Fruit fly (Drosophila melanogaster) whole organism, embryonic: ENCODE results near the gene CG13117.

Source experiments
- Bgb ChIP-seq: fragments of 200-800 bp; sonication (Bioruptor generic); IDR thresholded peaks from 2 replicates; pipeline ENCODE4 v1.3.6; 2022; ENCODE audit warnings: missing biosample characterization, missing genetic modification characterization; ENCODE audit not compliant: partially characterized antibody
- BtbVII ChIP-seq: fragments of 200-800 bp; sonication (Bioruptor generic); optimal IDR thresholded peaks from 3 replicates; lab custom pipeline; 2017; ENCODE audit warnings: missing biosample characterization, mild to moderate bottlenecking, missing genetic modification characterization
- CG11504 ChIP-seq: fragments of 200-800 bp; sonication (Bioruptor generic); optimal IDR thresholded peaks from 3 replicates; lab custom pipeline; 2019; ENCODE audit warnings: missing biosample characterization, mild to moderate bottlenecking, missing genetic modification characterization, moderate library complexity
- CG12769 ChIP-seq: fragments of 200-800 bp; sonication (Bioruptor generic); optimal IDR thresholded peaks from 2 replicates; lab custom pipeline; 2019; ENCODE audit warnings: missing biosample characterization, mild to moderate bottlenecking, missing genetic modification characterization, moderate library complexity
- CG14050 ChIP-seq: fragments of 200-800 bp; sonication (Bioruptor generic); IDR thresholded peaks from 3 replicates; pipeline ENCODE4 v1.3.6; 2022; ENCODE audit warnings: missing biosample characterization, missing genetic modification characterization
- CG14710 ChIP-seq: fragments of 200-800 bp; sonication (Bioruptor generic); optimal IDR thresholded peaks from 3 replicates; lab custom pipeline; 2019; ENCODE audit warnings: missing biosample characterization, mild to moderate bottlenecking, missing genetic modification characterization, moderate library complexity
- CG15479 ChIP-seq: fragments of 200-800 bp; sonication (Bioruptor generic); optimal IDR thresholded peaks from 3 replicates; lab custom pipeline; 2019; ENCODE audit warnings: missing biosample characterization, mild to moderate bottlenecking, missing genetic modification characterization, moderate library complexity
- CG17359 ChIP-seq: fragments of 200-800 bp; sonication (Bioruptor generic); optimal IDR thresholded peaks from 3 replicates; lab custom pipeline; 2018; ENCODE audit warnings: missing biosample characterization, mild to moderate bottlenecking, missing genetic modification characterization, moderate library complexity
- CG2120 ChIP-seq: fragments of 200-800 bp; sonication (Bioruptor generic); optimal IDR thresholded peaks from 3 replicates; lab custom pipeline; 2016; ENCODE audit warnings: missing biosample characterization, missing genetic modification characterization
- CG2199 ChIP-seq: fragments of 200-800 bp; sonication (Bioruptor generic); IDR thresholded peaks from 3 replicates; pipeline ENCODE4 v1.3.6; 2022; ENCODE audit warnings: missing biosample characterization, missing genetic modification characterization
- CG2678 ChIP-seq: fragments of 200-800 bp; sonication (Bioruptor generic); optimal IDR thresholded peaks from 3 replicates; lab custom pipeline; 2019; ENCODE audit warnings: missing biosample characterization, mild to moderate bottlenecking, missing genetic modification characterization, moderate library complexity
- CG34422 ChIP-seq: fragments of 200-800 bp; sonication (Bioruptor generic); IDR thresholded peaks from 3 replicates; pipeline ENCODE4 v1.3.6; 2022; ENCODE audit warnings: missing biosample characterization, missing genetic modification characterization
- CG5953 ChIP-seq: fragments of 200-800 bp; sonication (Bioruptor generic); IDR thresholded peaks from 2 replicates; pipeline ENCODE4 v1.3.6; 2022; ENCODE audit warnings: missing biosample characterization, missing genetic modification characterization
- CG6175 ChIP-seq: fragments of 200-800 bp; sonication (Bioruptor generic); IDR thresholded peaks from 3 replicates; pipeline ENCODE4 v1.3.6; 2022; ENCODE audit warnings: missing biosample characterization, missing genetic modification characterization
- CG6654 ChIP-seq: fragments of 200-800 bp; sonication (Bioruptor generic); optimal IDR thresholded peaks from 2 replicates; lab custom pipeline; 2017; ENCODE audit warnings: missing biosample characterization, mild to moderate bottlenecking, missing genetic modification characterization
- CG6683 ChIP-seq: fragments of 200-800 bp; sonication (Bioruptor generic); optimal IDR thresholded peaks from 2 replicates; lab custom pipeline; 2017; ENCODE audit warnings: missing biosample characterization, mild to moderate bottlenecking, missing genetic modification characterization, missing genetic modification reagents
- CG6813 ChIP-seq: fragments of 200-800 bp; sonication (Bioruptor generic); optimal IDR thresholded peaks from 2 replicates; lab custom pipeline; 2017; ENCODE audit warnings: missing biosample characterization, missing genetic modification characterization, mild to moderate bottlenecking, moderate library complexity, missing genetic modification reagents
- CkIIα-i1 ChIP-seq: fragments of 200-800 bp; sonication (Bioruptor generic); IDR thresholded peaks from 2 replicates; pipeline ENCODE4 v1.3.6; 2022; ENCODE audit warnings: missing biosample characterization, missing genetic modification characterization
- D ChIP-seq, 2 experiments: fragments of 200-800 bp in 1 of 2; fragments of >200 bp in 1 of 2; sonication (Bioruptor generic) in 1 of 2; optimal IDR thresholded peaks; 2 replicates in 1 of 2; 3 replicates in 1 of 2; lab custom pipeline; 2017; ENCODE audit warnings: mild to moderate bottlenecking in 1 of 2, missing biosample characterization in 1 of 2, missing genetic modification characterization in 1 of 2, missing genetic modification reagents in 1 of 2
- Dek ChIP-seq: fragments of 200-800 bp; sonication (Bioruptor generic); optimal IDR thresholded peaks from 3 replicates; lab custom pipeline; 2019; ENCODE audit warnings: missing biosample characterization, mild to moderate bottlenecking, missing genetic modification characterization, moderate library complexity
- Doc2 ChIP-seq: fragments of 200-800 bp; sonication (Bioruptor generic); IDR thresholded peaks from 2 replicates; pipeline ENCODE4 v1.3.6; 2022; ENCODE audit warnings: missing biosample characterization, missing genetic modification characterization
- HLH3B ChIP-seq: fragments of 200-800 bp; sonication (Bioruptor generic); IDR thresholded peaks from 2 replicates; pipeline ENCODE4 v1.3.6; 2022; ENCODE audit warnings: missing biosample characterization, missing genetic modification characterization
- Hmr ChIP-seq: fragments of 200-800 bp; sonication (Bioruptor generic); optimal IDR thresholded peaks from 3 replicates; lab custom pipeline; 2017; ENCODE audit warnings: mild to moderate bottlenecking, missing biosample characterization, missing genetic modification reagents, missing genetic modification characterization
- Jarid2 ChIP-seq: fragments of 200-800 bp; sonication (Bioruptor generic); optimal IDR thresholded peaks from 3 replicates; lab custom pipeline; 2017; ENCODE audit warnings: mild to moderate bottlenecking, missing biosample characterization, missing genetic modification reagents, missing genetic modification characterization
- Med ChIP-seq: fragments of 200-800 bp; sonication (Bioruptor generic); peaks from one replicate; lab custom pipeline; 2016; ENCODE audit warnings: missing biosample characterization, missing genetic modification characterization, mild to moderate bottlenecking, inconsistent platforms, moderate library complexity
- Myb ChIP-seq: fragments of 200-800 bp; sonication (Bioruptor generic); optimal IDR thresholded peaks from 2 replicates; lab custom pipeline; 2016; ENCODE audit warnings: missing biosample characterization, missing genetic modification characterization
- NC2α ChIP-seq: fragments of 200-800 bp; sonication (Bioruptor generic); optimal IDR thresholded peaks from 2 replicates; lab custom pipeline; 2016; ENCODE audit warnings: missing biosample characterization, missing genetic modification characterization
- Oaz ChIP-seq: fragments of 200-800 bp; sonication (Bioruptor generic); IDR thresholded peaks from 2 replicates; pipeline ENCODE4 v1.3.6; 2022; ENCODE audit warnings: missing biosample characterization, missing genetic modification characterization
- Opbp ChIP-seq: fragments of 200-800 bp; sonication (Bioruptor generic); IDR thresholded peaks from 3 replicates; pipeline ENCODE4 v1.3.6; 2022; ENCODE audit warnings: missing biosample characterization, missing genetic modification characterization; ENCODE audit not compliant: partially characterized antibody
- Pdp1 ChIP-seq, 2 experiments: fragments of 200-800 bp; sonication (Bioruptor generic); optimal IDR thresholded peaks; 3 replicates each; lab custom pipeline; 2016; ENCODE audit warnings: missing biosample characterization in 2 of 2, missing genetic modification characterization in 2 of 2, mild to moderate bottlenecking in 1 of 2, moderate library complexity in 1 of 2
- Ptx1 ChIP-seq: fragments of 200-800 bp; sonication (Bioruptor generic); IDR thresholded peaks from 2 replicates; pipeline ENCODE4 v1.3.6; 2022; ENCODE audit warnings: missing biosample characterization, missing genetic modification characterization
- Six4 ChIP-seq: fragments of 200-800 bp; sonication (Bioruptor generic); optimal IDR thresholded peaks from 2 replicates; lab custom pipeline; 2016; ENCODE audit warnings: missing biosample characterization, missing genetic modification characterization
- bsh ChIP-seq, 2 experiments: fragments of 200-800 bp; sonication (Bioruptor generic); optimal IDR thresholded peaks; 2 replicates each; lab custom pipeline; 2017 to 2018; ENCODE audit warnings: mild to moderate bottlenecking in 2 of 2, missing biosample characterization in 2 of 2, missing genetic modification characterization in 2 of 2, moderate library complexity in 1 of 2
- croc ChIP-seq: fragments of 200-800 bp; sonication (Bioruptor generic); conservative IDR thresholded peaks from 3 replicates; pipeline ENCODE4 v1.3.6; 2022; ENCODE audit warnings: missing biosample characterization, missing genetic modification characterization
- crol ChIP-seq: fragments of 200-800 bp; sonication (Bioruptor generic); IDR thresholded peaks from 2 replicates; pipeline ENCODE4 v1.3.6; 2022; ENCODE audit warnings: missing biosample characterization, missing genetic modification characterization
- dm ChIP-seq: fragments of 200-800 bp; sonication (Bioruptor generic); optimal IDR thresholded peaks from 3 replicates; lab custom pipeline; 2016; ENCODE audit warnings: missing biosample characterization, missing genetic modification characterization
- en ChIP-seq: fragments of 200-800 bp; sonication (Bioruptor generic); optimal IDR thresholded peaks from 2 replicates; lab custom pipeline; 2016; ENCODE audit warnings: missing biosample characterization, missing genetic modification characterization
- kni ChIP-seq: fragments of 200-800 bp; sonication (Bioruptor generic); optimal IDR thresholded peaks from 3 replicates; lab custom pipeline; 2017; ENCODE audit warnings: mild to moderate bottlenecking, missing biosample characterization, missing genetic modification reagents, missing genetic modification characterization
- nom ChIP-seq: fragments of 200-800 bp; sonication (Bioruptor generic); optimal IDR thresholded peaks from 2 replicates; lab custom pipeline; 2017; ENCODE audit warnings: missing biosample characterization, missing genetic modification characterization, mild to moderate bottlenecking, moderate library complexity, missing genetic modification reagents
- pros ChIP-seq: fragments of 200-800 bp; sonication (Bioruptor generic); optimal IDR thresholded peaks from 3 replicates; lab custom pipeline; 2019; ENCODE audit warnings: missing biosample characterization, mild to moderate bottlenecking, missing genetic modification characterization, moderate library complexity
- psq ChIP-seq: fragments of 200-800 bp; sonication (Bioruptor generic); optimal IDR thresholded peaks from 2 replicates; lab custom pipeline; 2017; ENCODE audit warnings: missing biosample characterization, missing genetic modification characterization
- repo ChIP-seq: fragments of 200-800 bp; sonication (Bioruptor generic); optimal IDR thresholded peaks from 2 replicates; lab custom pipeline; 2016; ENCODE audit warnings: missing biosample characterization, missing genetic modification characterization
- row ChIP-seq: fragments of 200-800 bp; sonication (Bioruptor generic); IDR thresholded peaks from 3 replicates; pipeline ENCODE4 v1.3.6; 2022; ENCODE audit warnings: missing biosample characterization, missing genetic modification characterization
- sqz ChIP-seq: fragments of 200-800 bp; sonication (Bioruptor generic); optimal IDR thresholded peaks from 3 replicates; lab custom pipeline; 2018; ENCODE audit warnings: missing biosample characterization, mild to moderate bottlenecking, missing genetic modification characterization
- tll ChIP-seq, 2 experiments: fragments of 200-800 bp in 1 of 2; fragments of >200 bp in 1 of 2; sonication (Bioruptor generic) in 1 of 2; optimal IDR thresholded peaks; 2 replicates each; lab custom pipeline; 2017 to 2019; ENCODE audit warnings: missing biosample characterization in 2 of 2, missing genetic modification characterization in 2 of 2, mild to moderate bottlenecking in 1 of 2, moderate library complexity in 1 of 2
- vnd ChIP-seq: fragments of 200-800 bp; sonication (Bioruptor generic); IDR thresholded peaks from 3 replicates; pipeline ENCODE4 v1.3.6; 2022; ENCODE audit warnings: missing biosample characterization, missing genetic modification characterization; ENCODE audit not compliant: partially characterized antibody
- yki ChIP-seq: fragments of >200 bp; optimal IDR thresholded peaks from 3 replicates; lab custom pipeline; 2018
- zen ChIP-seq: fragments of 200-800 bp; sonication (Bioruptor generic); optimal IDR thresholded peaks from 3 replicates; lab custom pipeline; 2018; ENCODE audit warnings: missing biosample characterization, mild to moderate bottlenecking, missing genetic modification characterization, moderate library complexity

The CG13117 gene

dm6 chr2L:9704343-9704742 lies 32.1 kb upstream of the CG13117 start:
- peak; percentile 69 for TF ChIP-seq crol (GFP tag; lab: Robert Waterston, UW)
- TF ChIP-seq nom (GFP tag; lab: Kevin White, UChicago), result peak; percentile 11
- no peak for TF ChIP-seq bsh (GFP tag; optimal IDR thresholded peaks at IDR 0.05; lab: Kevin White, UChicago)
- TF ChIP-seq pros (GFP tag; lab: Kevin White, UChicago), result peak; percentile 70
- no peak for TF ChIP-seq croc
- TF ChIP-seq sqz (GFP tag; lab: Kevin White, UChicago), result peak; percentile 8
- TF ChIP-seq Med (GFP tag; lab: Kevin White, UChicago), result peak; percentile 55

- no peak for TF ChIP-seq yki (lab: Kevin White, UChicago)
- no peak for TF ChIP-seq CG6813 (GFP tag; lab: Kevin White, UChicago)
- TF ChIP-seq CkIIα-i1, result no peak
- peak; percentile 59 for TF ChIP-seq zen (tag; lab: Kevin White, UChicago)
- no peak for TF ChIP-seq CG2120
- TF ChIP-seq psq, result no peak
- peak in 1 of 2 experiments; percentile 38 for TF ChIP-seq tll (GFP tag; optimal IDR thresholded peaks at IDR 0.05; lab: Kevin White, UChicago)
- no peak for TF ChIP-seq en (GFP tag; lab: Kevin White, UChicago)
- no peak for TF ChIP-seq Oaz (GFP tag; lab: Robert Waterston, UW)
- TF ChIP-seq CG5953 (GFP tag; lab: Robert Waterston, UW), result no peak
- peak; percentile 97 for TF ChIP-seq CG15479
- no peak for TF ChIP-seq CG34422 (GFP tag; lab: Robert Waterston, UW)
- TF ChIP-seq CG14710 (tag; lab: Kevin White, UChicago), result no peak
- TF ChIP-seq BtbVII, result no peak
- TF ChIP-seq Pdp1 (GFP tag; optimal IDR thresholded peaks at IDR 0.05; lab: Kevin White, UChicago), result peak in 1 of 2 experiments; percentile 32
- TF ChIP-seq HLH3B, result no peak
- TF ChIP-seq CG6654 (GFP tag; lab: Kevin White, UChicago), result no peak
- TF ChIP-seq Dek (tag; lab: Kevin White, UChicago), result no peak
- no peak for TF ChIP-seq Doc2 (GFP tag; lab: Robert Waterston, UW)
- TF ChIP-seq CG6175 (GFP tag; lab: Robert Waterston, UW), result no peak
- no peak for TF ChIP-seq CG14050 (GFP tag; lab: Robert Waterston, UW)
- no peak for TF ChIP-seq CG11504 (tag; lab: Kevin White, UChicago)
- no peak for TF ChIP-seq kni (GFP tag; lab: Kevin White, UChicago)
- TF ChIP-seq Hmr (GFP tag; lab: Kevin White, UChicago), result no peak
- peak; percentile 58 for TF ChIP-seq D (optimal IDR thresholded peaks at IDR 0.05; lab: Kevin White, UChicago)
- no peak for TF ChIP-seq D (GFP tag; optimal IDR thresholded peaks at IDR 0.05; lab: Kevin White, UChicago)
- TF ChIP-seq repo (GFP tag; lab: Kevin White, UChicago), result no peak
- no peak for TF ChIP-seq Opbp (GFP tag; lab: Robert Waterston, UW)
These were observed 31.2 kb upstream of the CG13117 start for dm6 chr2L:9705291-9705690.

dm6 chr2L:9705872-9706317 lies 30.6 kb upstream of the CG13117 start, which contains the start of gene CG31710:
Gene CG31710, minus strand, starts transcription at chr2L:9705954.
- TF ChIP-seq vnd, result no peak
- TF ChIP-seq CG17359 (tag; lab: Kevin White, UChicago), result peak; percentile 21
- no peak for TF ChIP-seq Six4 (GFP tag; lab: Kevin White, UChicago)
- TF ChIP-seq dm (GFP tag; lab: Kevin White, UChicago), result peak; percentile 8
- TF ChIP-seq CG2678 (tag; lab: Kevin White, UChicago), result peak; percentile 23
- no peak for TF ChIP-seq row
- no peak for TF ChIP-seq CG6683 (GFP tag; lab: Kevin White, UChicago)
- peak; percentile 7 for TF ChIP-seq CG12769 (tag; lab: Kevin White, UChicago)
- peak; percentile 47; the same call in 1 of the 2 replicates for TF ChIP-seq Bgb (GFP tag; lab: Robert Waterston, UW)
- TF ChIP-seq CG34422 (GFP tag; lab: Robert Waterston, UW), result peak; percentile 78; the same call in 1 of the 3 replicates
- no peak for TF ChIP-seq NC2α (GFP tag; lab: Kevin White, UChicago)
- TF ChIP-seq Myb (GFP tag; lab: Kevin White, UChicago), result no peak
- TF ChIP-seq CG2199 (GFP tag; lab: Robert Waterston, UW), result peak; percentile 59; the same call in 1 of the 3 replicates
- no peak for TF ChIP-seq Ptx1 (GFP tag; lab: Robert Waterston, UW)
- peak; percentile 89 for TF ChIP-seq Jarid2
